Worm (Caenorhabditis elegans) whole organism, L4 larva: ENCODE measurements around the gene ZK673.6.

ENCODE experiments used
- F44E2.7 ChIP-seq: fragments of 200-800 bp; sonication (Bioruptor generic); IDR thresholded peaks from 2 replicates; pipeline ENCODE4 v2.1.2; 2022; ENCODE audit warnings: missing genetic modification characterization, missing compliant biosample characterization
- ama-1 ChIP-seq: fragments of 150-350 bp; optimal IDR thresholded peaks from 2 replicates; lab custom pipeline; 2014; ENCODE audit warnings: inconsistent platforms, mixed read lengths
- dpl-1 ChIP-seq: fragments of 150-350 bp; optimal IDR thresholded peaks from 2 replicates; lab custom pipeline; 2014; ENCODE audit warnings: missing biosample characterization, missing genetic modification reagents, missing genetic modification characterization
- fos-1 ChIP-seq: fragments of 150-350 bp; optimal IDR thresholded peaks from 2 replicates; lab custom pipeline; 2014; ENCODE audit warnings: missing biosample characterization, missing genetic modification characterization
- hlh-11 ChIP-seq: fragments of 200-800 bp; sonication (Bioruptor generic); optimal IDR thresholded peaks from 2 replicates; lab custom pipeline; 2018; ENCODE audit warnings: mild to moderate bottlenecking, missing genetic modification characterization, missing compliant biosample characterization
- lin-39 ChIP-seq: fragments of 150-350 bp; optimal IDR thresholded peaks from 2 replicates; lab custom pipeline; 2014; ENCODE audit warnings: missing biosample characterization, missing genetic modification reagents, missing genetic modification characterization
- lsy-2 ChIP-seq, 2 experiments: fragments of 150-350 bp in 1 of 2; sonication (generic microtip) in 1 of 2; optimal IDR thresholded peaks; 2 replicates each; lab custom pipeline; 2014 to 2017; ENCODE audit warnings: missing biosample characterization in 2 of 2, missing genetic modification characterization in 2 of 2
- madf-9 ChIP-seq: fragments of 200-800 bp; sonication (Bioruptor generic); conservative IDR thresholded peaks from 2 replicates; pipeline ENCODE4 v1.3.6; 2022; ENCODE audit warnings: missing genetic modification reagents, missing genetic modification characterization, missing compliant biosample characterization
- mxl-2 ChIP-seq: fragments of 200-800 bp; sonication (Bioruptor generic); conservative IDR thresholded peaks from 2 replicates; pipeline ENCODE4 v1.3.6; 2022; ENCODE audit warnings: missing genetic modification reagents, missing genetic modification characterization, missing compliant biosample characterization
- nhr-28 ChIP-seq: fragments of 150-350 bp; optimal IDR thresholded peaks from 2 replicates; lab custom pipeline; 2014; ENCODE audit warnings: missing biosample characterization, missing genetic modification characterization
- nhr-41 ChIP-seq: fragments of 200-800 bp; sonication (Bioruptor generic); IDR thresholded peaks from 2 replicates; pipeline ENCODE4 v1.3.6; 2022; ENCODE audit warnings: missing genetic modification reagents, missing genetic modification characterization, missing compliant biosample characterization
- snpc-4 ChIP-seq: fragments of 150-350 bp; optimal IDR thresholded peaks from 2 replicates; lab custom pipeline; 2014; ENCODE audit warnings: missing biosample characterization, missing genetic modification characterization
- zag-1 ChIP-seq: fragments of 150-350 bp; optimal IDR thresholded peaks from 2 replicates; lab custom pipeline; 2014; ENCODE audit warnings: missing biosample characterization, missing genetic modification characterization

- TF ChIP-seq hlh-11 (tag; lab: Kevin White, UChicago) (no peak), snpc-4 (tag; lab: Kevin White, UChicago) (no peak), fos-1 (no peak), ama-1 (lab: Kevin White, UChicago) (peak; percentile 35), zag-1 (tag; lab: Kevin White, UChicago) (no peak), dpl-1 (GFP tag; lab: Kevin White, UChicago) (no peak), nhr-41 (GFP tag; lab: Robert Waterston, UW) (no peak), lsy-2 (tag; optimal IDR thresholded peaks at IDR 0.05; lab: Kevin White, UChicago) (no peak), lin-39 (tag; lab: Kevin White, UChicago) (no peak), nhr-28 (no peak), F44E2.7 (GFP tag; lab: Robert Waterston, UW) (no peak), mxl-2 (GFP tag; lab: Robert Waterston, UW) (no peak), madf-9 (GFP tag; lab: Robert Waterston, UW) (no peak)
Observed at ce11 chrII:10513377-10513776, 49.2 kb upstream of the ZK673.6 start.
